Worm (Caenorhabditis elegans) whole organism, young adult: Measurements from ENCODE around the gene clec-214.

Source experiments
- ama-1 ChIP-seq, 3 experiments: fragments of 150-350 bp in 1 of 3; sonication (generic microtip) in 2 of 3; optimal IDR thresholded peaks; 2 replicates each; lab custom pipeline; 2014 to 2018; ENCODE audit warnings: missing biosample characterization in 2 of 3, missing genetic modification characterization in 2 of 3, missing genetic modification reagents in 2 of 3
- aptf-2 ChIP-seq: fragments of 200-800 bp; sonication (Bioruptor generic); conservative IDR thresholded peaks from 2 replicates; pipeline ENCODE4 v1.3.6; 2022; ENCODE audit warnings: missing genetic modification reagents, missing genetic modification characterization, missing compliant biosample characterization
- bed-2 ChIP-seq: fragments of 200-800 bp; sonication (Bioruptor generic); IDR thresholded peaks from 2 replicates; pipeline ENCODE4 v1.3.6; 2022; ENCODE audit warnings: missing genetic modification reagents, missing genetic modification characterization, missing compliant biosample characterization
- ccch-3 ChIP-seq: fragments of 200-800 bp; sonication (Bioruptor generic); optimal IDR thresholded peaks from 2 replicates; lab custom pipeline; 2018; ENCODE audit warnings: mild to moderate bottlenecking, missing genetic modification characterization, missing compliant biosample characterization
- gei-17 ChIP-seq: fragments of 200-800 bp; sonication (Bioruptor generic); optimal IDR thresholded peaks from 2 replicates; lab custom pipeline; 2018; ENCODE audit warnings: mild to moderate bottlenecking, missing genetic modification characterization, missing compliant biosample characterization
- him-1 ChIP-seq: sonication (generic microtip); optimal IDR thresholded peaks from 2 replicates; lab custom pipeline; 2016; ENCODE audit warnings: missing genotype, missing genetic modification reagents, missing genetic modification characterization, missing compliant biosample characterization
- mxl-1 ChIP-seq: sonication (generic microtip); optimal IDR thresholded peaks from 2 replicates; lab custom pipeline; 2016; ENCODE audit warnings: missing genetic modification characterization, missing compliant biosample characterization
- unc-130 ChIP-seq: sonication (generic microtip); optimal IDR thresholded peaks from 2 replicates; lab custom pipeline; 2016; ENCODE audit warnings: missing genetic modification reagents, missing genetic modification characterization, missing compliant biosample characterization

ce11 chrV:7651757-7652156, 41.6 kb downstream of the clec-214 start, which contains the start of gene srh-234:
- TF ChIP-seq him-1 (tag; lab: Kevin White, UChicago) (no peak), unc-130 (GFP tag; lab: Kevin White, UChicago) (no peak), mxl-1 (no peak), ccch-3 (GFP tag; lab: Kevin White, UChicago) (no peak), bed-2 (GFP tag; lab: Robert Waterston, UW) (no peak), gei-17 (no peak), ama-1 (optimal IDR thresholded peaks at IDR 0.05; lab: Kevin White, UChicago) (no peak), ama-1 (GFP tag; optimal IDR thresholded peaks at IDR 0.05; lab: Kevin White, UChicago) (no peak), aptf-2 (GFP tag; lab: Robert Waterston, UW) (no peak)
